Worm (Caenorhabditis elegans) whole organism, mixed stage, embryonic: ENCODE measurements around the gene ZK354.3.

Experiments used
- blmp-1 ChIP-seq: fragments of 150-350 bp; optimal IDR thresholded peaks from 2 replicates; lab custom pipeline; 2014; ENCODE audit warnings: missing biosample characterization, missing genetic modification characterization
- ces-1 ChIP-seq: fragments of 150-350 bp; optimal IDR thresholded peaks from 2 replicates; lab custom pipeline; 2014; ENCODE audit warnings: missing biosample characterization, missing genetic modification reagents, missing genetic modification characterization
- drap-1 ChIP-seq: fragments of 200-800 bp; sonication (Bioruptor generic); optimal IDR thresholded peaks from 3 replicates; lab custom pipeline; 2018; ENCODE audit warnings: mild to moderate bottlenecking, missing genetic modification characterization, missing compliant biosample characterization
- mep-1 ChIP-seq: fragments of 150-350 bp; optimal IDR thresholded peaks from 2 replicates; lab custom pipeline; 2017; ENCODE audit warnings: missing biosample characterization, missing genetic modification reagents, missing genetic modification characterization, inconsistent platforms
- nhr-237 ChIP-seq: fragments of 150-350 bp; optimal IDR thresholded peaks from 2 replicates; lab custom pipeline; 2014; ENCODE audit warnings: missing biosample characterization, missing genetic modification characterization
- snpc-4 ChIP-seq: fragments of 150-350 bp; optimal IDR thresholded peaks from 2 replicates; lab custom pipeline; 2014; ENCODE audit warnings: missing biosample characterization, missing genetic modification characterization
- unc-120 ChIP-seq: sonication (generic microtip); optimal IDR thresholded peaks from 2 replicates; lab custom pipeline; 2017; ENCODE audit warnings: missing genetic modification characterization, missing compliant biosample characterization; ENCODE audit not compliant: poor library complexity, severe bottlenecking
- unc-39 ChIP-seq: fragments of 150-350 bp; optimal IDR thresholded peaks from 2 replicates; lab custom pipeline; 2014; ENCODE audit warnings: missing biosample characterization, missing genetic modification characterization
- unc-62 ChIP-seq: fragments of 150-350 bp; optimal IDR thresholded peaks from 2 replicates; lab custom pipeline; 2014; ENCODE audit warnings: missing biosample characterization, missing genetic modification reagents, missing genetic modification characterization

ce11 chrIV:5309742-5310141 lies at the start of gene ZK354.3:
- no peak for TF ChIP-seq unc-62 (GFP tag; lab: Kevin White, UChicago)
- no peak for TF ChIP-seq snpc-4 (tag; lab: Kevin White, UChicago)
- no peak for TF ChIP-seq nhr-237
- no peak for TF ChIP-seq drap-1 (GFP tag; lab: Kevin White, UChicago)
- no peak for TF ChIP-seq unc-39
- TF ChIP-seq ces-1: no peak
- TF ChIP-seq mep-1 (tag; lab: Kevin White, UChicago): no peak
- no peak for TF ChIP-seq blmp-1
- TF ChIP-seq unc-120 (tag; lab: Kevin White, UChicago): no peak
